Fruit fly (Drosophila melanogaster): ENCODE measurements around the gene CG13031.

DNA sequence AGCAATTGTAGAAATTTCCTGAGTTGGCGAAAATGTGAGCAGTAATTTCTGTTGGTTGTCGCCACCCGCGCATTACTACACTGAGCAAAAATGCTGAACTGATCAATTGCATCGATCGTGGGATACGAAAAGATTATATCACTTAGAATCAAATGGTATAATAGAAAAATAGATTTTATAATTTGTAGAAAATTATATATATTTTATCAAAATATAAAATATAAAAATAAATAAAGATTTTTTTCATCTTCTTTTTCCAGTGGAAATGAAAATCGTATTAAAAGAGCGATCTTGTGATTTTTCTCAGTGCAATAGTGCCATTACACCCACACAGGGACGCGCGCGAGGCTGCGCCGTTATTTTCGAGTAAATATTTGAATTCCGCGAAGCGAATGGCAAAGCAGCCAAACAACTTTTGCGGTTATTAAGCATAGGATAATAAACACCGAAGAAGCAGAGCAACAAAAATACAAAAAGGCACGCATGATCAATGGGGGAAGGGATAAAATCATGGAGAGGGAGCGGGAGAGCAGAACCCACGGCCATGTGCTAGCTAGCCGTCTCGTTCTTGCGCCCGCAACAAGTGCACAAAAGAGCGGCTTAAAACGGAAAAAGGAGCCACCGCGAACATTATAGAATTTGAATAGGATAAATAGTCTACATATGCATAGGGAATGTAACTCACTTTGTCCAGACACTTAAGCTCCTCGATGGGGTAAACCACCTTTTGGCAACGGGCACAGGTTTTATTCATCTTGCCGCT, 14.2 kb upstream of the CG13031 start:
- peak; percentile 49 for TF ChIP-seq CG11617 (GFP tag; optimal IDR thresholded peaks at IDR 0.05)
- TF ChIP-seq CG5204 (GFP tag; optimal IDR thresholded peaks at IDR 0.05) = no peak
- TF ChIP-seq bab1 (GFP tag; optimal IDR thresholded peaks at IDR 0.05) = peak; percentile 59
- TF ChIP-seq cic (GFP tag; optimal IDR thresholded peaks at IDR 0.05) = no peak
- TF ChIP-seq kay (GFP tag; ENCODE audit: borderline replicate concordance) = no peak
- no peak for TF ChIP-seq CG1620 (GFP tag; optimal IDR thresholded peaks at IDR 0.05)
- peak; percentile 28 for TF ChIP-seq CG7045 (GFP tag; optimal IDR thresholded peaks at IDR 0.05)
